Fruit fly (Drosophila melanogaster): ENCODE data around the gene PpV.

DNA sequence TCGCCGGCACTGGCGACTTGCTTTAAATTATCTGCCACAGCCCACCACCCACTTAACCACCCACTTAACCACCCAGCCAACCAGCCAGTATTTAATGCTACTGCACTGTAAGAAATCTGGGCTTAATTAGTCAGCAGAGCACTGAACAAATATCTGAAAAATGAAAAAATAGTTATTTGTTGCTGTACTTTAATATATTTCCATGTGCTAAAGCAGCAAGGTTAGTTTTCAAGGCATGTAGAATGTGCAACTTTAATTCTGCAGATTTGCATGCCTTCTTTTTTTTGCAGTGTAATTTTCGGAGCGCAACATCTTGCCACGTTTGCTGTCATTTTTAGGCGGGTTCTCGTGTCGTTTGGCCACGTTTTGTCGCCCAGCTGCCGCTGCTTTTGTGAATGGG lies 2.9 kb upstream of the PpV start:
- TF ChIP-seq CG8478 (optimal IDR thresholded peaks at IDR 0.05) (no peak), CTCF (optimal IDR thresholded peaks at IDR 0.05) (no peak)
